Worm (Caenorhabditis elegans) whole organism, L4 larva: ENCODE results near the gene cyy-1.

Source experiments
- F26F4.8 ChIP-seq: fragments of 200-800 bp; sonication (Bioruptor generic); conservative IDR thresholded peaks from 2 replicates; pipeline ENCODE4 v1.3.6; 2022; ENCODE audit warnings: missing genetic modification characterization, missing compliant biosample characterization
- F37D6.2 ChIP-seq: sonication (generic microtip); optimal IDR thresholded peaks from 2 replicates; lab custom pipeline; 2016; ENCODE audit warnings: mild to moderate bottlenecking, missing genetic modification characterization, missing compliant biosample characterization
- F49E8.2 ChIP-seq: sonication (generic microtip); optimal IDR thresholded peaks from 2 replicates; lab custom pipeline; 2016; ENCODE audit warnings: missing compliant biosample characterization, mild to moderate bottlenecking, missing genetic modification characterization, borderline replicate concordance
- R02D3.7 ChIP-seq: fragments of 150-350 bp; sonication (generic microtip); optimal IDR thresholded peaks from 3 replicates; lab custom pipeline; 2014; ENCODE audit warnings: missing biosample characterization, missing genetic modification characterization
- T20F7.1 ChIP-seq: fragments of 200-800 bp; sonication (Bioruptor generic); optimal IDR thresholded peaks from 2 replicates; lab custom pipeline; 2018; ENCODE audit warnings: mild to moderate bottlenecking, missing genetic modification characterization, missing compliant biosample characterization
- Y105C5A.15 ChIP-seq: fragments of 200-800 bp; sonication (Bioruptor generic); IDR thresholded peaks from 2 replicates; pipeline ENCODE4 v1.3.6; 2022; ENCODE audit warnings: missing genetic modification characterization, missing compliant biosample characterization
- ZK337.2 ChIP-seq: fragments of 200-800 bp; sonication (Bioruptor generic); IDR thresholded peaks from 2 replicates; pipeline ENCODE4 v1.3.6; 2022; ENCODE audit warnings: missing genetic modification reagents, missing genetic modification characterization, missing compliant biosample characterization
- ZK546.5 ChIP-seq, 2 experiments: sonication (generic microtip); optimal IDR thresholded peaks; 2 replicates each; lab custom pipeline; 2017; ENCODE audit warnings: missing biosample characterization in 2 of 2, missing genetic modification characterization in 2 of 2
- arid-1 ChIP-seq: fragments of 200-800 bp; sonication (Bioruptor generic); conservative IDR thresholded peaks from 2 replicates; pipeline ENCODE4 v1.3.6; 2022; ENCODE audit warnings: missing genetic modification reagents, missing genetic modification characterization, missing compliant biosample characterization
- ceh-44 ChIP-seq: fragments of 200-800 bp; sonication (Bioruptor generic); IDR thresholded peaks from 2 replicates; pipeline ENCODE4 v1.3.6; 2022; ENCODE audit warnings: missing genetic modification reagents, missing genetic modification characterization, missing compliant biosample characterization
- cey-2 ChIP-seq: sonication (generic microtip); optimal IDR thresholded peaks from 3 replicates; lab custom pipeline; 2017; ENCODE audit warnings: missing genetic modification characterization, mild to moderate bottlenecking, missing compliant biosample characterization, antibody characterized with exemption, borderline replicate concordance; ENCODE audit not compliant: insufficient read depth
- ctbp-1 ChIP-seq: fragments of 200-800 bp; sonication (Bioruptor generic); IDR thresholded peaks from 2 replicates; pipeline ENCODE4 v1.3.6; 2022; ENCODE audit warnings: missing genetic modification reagents, missing genetic modification characterization, missing compliant biosample characterization
- daf-19 ChIP-seq: fragments of 200-800 bp; sonication (Bioruptor generic); conservative IDR thresholded peaks from 2 replicates; pipeline ENCODE4 v1.3.6; 2022; ENCODE audit warnings: missing genetic modification characterization, missing compliant biosample characterization
- daf-8 ChIP-seq: fragments of 200-800 bp; sonication (Bioruptor generic); IDR thresholded peaks from 2 replicates; pipeline ENCODE4 v1.3.6; 2022; ENCODE audit warnings: missing genetic modification characterization, missing compliant biosample characterization
- dmd-6 ChIP-seq: fragments of 200-800 bp; sonication (Bioruptor generic); IDR thresholded peaks from 2 replicates; pipeline ENCODE4 v1.3.6; 2022; ENCODE audit warnings: missing genetic modification reagents, missing genetic modification characterization, missing compliant biosample characterization
- dmd-8 ChIP-seq: fragments of 200-800 bp; sonication (Bioruptor generic); IDR thresholded peaks from 2 replicates; pipeline ENCODE4 v1.3.6; 2022; ENCODE audit warnings: missing genetic modification characterization, missing compliant biosample characterization
- egl-27 ChIP-seq: sonication (generic microtip); optimal IDR thresholded peaks from 3 replicates; lab custom pipeline; 2017; ENCODE audit warnings: missing biosample characterization, missing genetic modification reagents, missing genetic modification characterization
- egl-43 ChIP-seq: fragments of 200-800 bp; sonication (Bioruptor generic); IDR thresholded peaks from 2 replicates; pipeline ENCODE4 v1.3.6; 2022; ENCODE audit warnings: missing genetic modification reagents, missing genetic modification characterization, missing compliant biosample characterization
- hif-1 ChIP-seq, 2 experiments: sonication (generic microtip); optimal IDR thresholded peaks; 2 replicates each; lab custom pipeline; 2016 to 2017; ENCODE audit warnings: missing compliant biosample characterization in 2 of 2, missing genetic modification characterization in 2 of 2, missing genetic modification reagents in 2 of 2, missing genotype in 2 of 2, mild to moderate bottlenecking in 1 of 2
- jun-1 ChIP-seq: fragments of 150-350 bp; optimal IDR thresholded peaks from 2 replicates; lab custom pipeline; 2014; ENCODE audit warnings: missing biosample characterization, missing genetic modification reagents, missing genetic modification characterization
- lim-7 ChIP-seq: fragments of 200-800 bp; sonication (Bioruptor generic); IDR thresholded peaks from 2 replicates; pipeline ENCODE4 v1.3.6; 2022; ENCODE audit warnings: missing genetic modification characterization, missing compliant biosample characterization
- lin-1 ChIP-seq: fragments of 200-800 bp; sonication (Bioruptor generic); IDR thresholded peaks from 2 replicates; pipeline ENCODE4 v1.3.6; 2022; ENCODE audit warnings: missing genetic modification reagents, missing genetic modification characterization, missing compliant biosample characterization
- lin-13 ChIP-seq: fragments of 150-350 bp; optimal IDR thresholded peaks from 2 replicates; lab custom pipeline; 2014; ENCODE audit warnings: missing biosample characterization, missing genetic modification reagents, missing genetic modification characterization
- lin-29 ChIP-seq: fragments of 200-800 bp; sonication (Bioruptor generic); IDR thresholded peaks from 2 replicates; pipeline ENCODE4 v1.3.6; 2022; ENCODE audit warnings: missing genetic modification reagents, missing genetic modification characterization, missing compliant biosample characterization
- lin-38 ChIP-seq: fragments of 200-800 bp; sonication (Bioruptor generic); IDR thresholded peaks from 2 replicates; pipeline ENCODE4 v1.3.6; 2022; ENCODE audit warnings: missing genetic modification reagents, missing genetic modification characterization, missing compliant biosample characterization
- lsy-2 ChIP-seq, 2 experiments: fragments of 150-350 bp in 1 of 2; sonication (generic microtip) in 1 of 2; optimal IDR thresholded peaks; 2 replicates each; lab custom pipeline; 2014 to 2017; ENCODE audit warnings: missing biosample characterization in 2 of 2, missing genetic modification characterization in 2 of 2
- madf-9 ChIP-seq: fragments of 200-800 bp; sonication (Bioruptor generic); conservative IDR thresholded peaks from 2 replicates; pipeline ENCODE4 v1.3.6; 2022; ENCODE audit warnings: missing genetic modification reagents, missing genetic modification characterization, missing compliant biosample characterization
- mdl-1 ChIP-seq, 2 experiments: fragments of 150-350 bp in 1 of 2; sonication (generic microtip) in 1 of 2; optimal IDR thresholded peaks; 2 replicates each; lab custom pipeline; 2014 to 2017; ENCODE audit warnings: missing biosample characterization in 2 of 2, missing genetic modification characterization in 2 of 2
- mes-2 ChIP-seq: sonication (generic microtip); optimal IDR thresholded peaks from 2 replicates; lab custom pipeline; 2016; ENCODE audit warnings: missing genotype, mild to moderate bottlenecking, missing genetic modification characterization, missing compliant biosample characterization; ENCODE audit not compliant: poor library complexity, severe bottlenecking
- mxl-3 ChIP-seq: fragments of 200-800 bp; sonication (Bioruptor generic); optimal IDR thresholded peaks from 2 replicates; lab custom pipeline; 2018; ENCODE audit warnings: mild to moderate bottlenecking, missing genetic modification characterization, missing compliant biosample characterization
- nhr-102 ChIP-seq: sonication (generic microtip); optimal IDR thresholded peaks from 2 replicates; lab custom pipeline; 2016; ENCODE audit warnings: mild to moderate bottlenecking, missing genetic modification characterization, moderate library complexity, missing compliant biosample characterization
- nhr-11 ChIP-seq: fragments of 150-350 bp; optimal IDR thresholded peaks from 2 replicates; lab custom pipeline; 2014; ENCODE audit warnings: missing biosample characterization, missing genetic modification characterization
- nhr-25 ChIP-seq: sonication (generic microtip); optimal IDR thresholded peaks from 2 replicates; lab custom pipeline; 2017; ENCODE audit warnings: missing genetic modification characterization, mild to moderate bottlenecking, missing compliant biosample characterization, antibody characterized with exemption, moderate library complexity, borderline replicate concordance; ENCODE audit not compliant: insufficient read depth
- nhr-41 ChIP-seq: fragments of 200-800 bp; sonication (Bioruptor generic); IDR thresholded peaks from 2 replicates; pipeline ENCODE4 v1.3.6; 2022; ENCODE audit warnings: missing genetic modification reagents, missing genetic modification characterization, missing compliant biosample characterization
- nhr-42 ChIP-seq: fragments of 200-800 bp; sonication (Bioruptor generic); IDR thresholded peaks from 2 replicates; pipeline ENCODE4 v1.3.6; 2022; ENCODE audit warnings: missing genetic modification characterization, missing compliant biosample characterization
- nhr-48 ChIP-seq: sonication (generic microtip); optimal IDR thresholded peaks from 2 replicates; lab custom pipeline; 2016; ENCODE audit warnings: mild to moderate bottlenecking, missing genetic modification characterization, missing compliant biosample characterization
- nhr-6 ChIP-seq: fragments of 150-350 bp; optimal IDR thresholded peaks from 2 replicates; lab custom pipeline; 2014; ENCODE audit warnings: missing biosample characterization, missing genetic modification characterization
- nhr-76 ChIP-seq: fragments of 150-350 bp; optimal IDR thresholded peaks from 2 replicates; lab custom pipeline; 2014; ENCODE audit warnings: missing biosample characterization, missing genetic modification characterization
- nhr-77 ChIP-seq: fragments of 150-350 bp; optimal IDR thresholded peaks from 2 replicates; lab custom pipeline; 2014; ENCODE audit warnings: missing biosample characterization, missing genetic modification characterization
- pha-4 ChIP-seq, 2 experiments: fragments of 150-350 bp in 1 of 2; fragments of 200-800 bp in 1 of 2; sonication (Bioruptor generic) in 1 of 2; IDR thresholded peaks in 1 of 2; optimal IDR thresholded peaks in 1 of 2; 2 replicates each; pipeline versions ENCODE4 v1.3.6 to Lab custom; 2014 to 2022; ENCODE audit warnings: missing genetic modification characterization in 2 of 2, missing genetic modification reagents in 2 of 2, missing biosample characterization in 1 of 2, missing compliant biosample characterization in 1 of 2
- pqm-1 ChIP-seq: sonication (generic microtip); optimal IDR thresholded peaks from 2 replicates; lab custom pipeline; 2017; ENCODE audit warnings: missing biosample characterization, missing genetic modification characterization
- spr-3 ChIP-seq: fragments of 200-800 bp; sonication (Bioruptor generic); optimal IDR thresholded peaks from 2 replicates; lab custom pipeline; 2018; ENCODE audit warnings: mild to moderate bottlenecking, missing genetic modification characterization, missing compliant biosample characterization
- tag-97 ChIP-seq: fragments of 200-800 bp; sonication (Bioruptor generic); IDR thresholded peaks from 2 replicates; pipeline ENCODE4 v1.3.6; 2022; ENCODE audit warnings: missing genetic modification characterization, missing compliant biosample characterization
- tra-1 ChIP-seq: fragments of 200-800 bp; sonication (Bioruptor generic); IDR thresholded peaks from 2 replicates; pipeline ENCODE4 v1.3.6; 2022; ENCODE audit warnings: missing genetic modification reagents, missing genetic modification characterization, missing compliant biosample characterization
- unc-39 ChIP-seq: sonication (generic microtip); optimal IDR thresholded peaks from 2 replicates; lab custom pipeline; 2017; ENCODE audit warnings: missing biosample characterization, missing genetic modification characterization

The cyy-1 gene

ce11 chrIII:8356407-8356881 is 49.2 kb upstream of the cyy-1 start (continued):
- TF ChIP-seq nhr-102 (tag; lab: Kevin White, UChicago) (peak; percentile 40), pqm-1 (tag; lab: Kevin White, UChicago) (peak; percentile 3), dmd-6 (GFP tag; lab: Robert Waterston, UW) (peak; percentile 53; the same call in 1 of the 2 replicates), mes-2 (tag; lab: Kevin White, UChicago) (peak; percentile 1), lin-38 (GFP tag; lab: Robert Waterston, UW) (peak; percentile 68), lsy-2 (tag; optimal IDR thresholded peaks at IDR 0.05; lab: Kevin White, UChicago) (peak; percentile 77 to 91), lin-13 (GFP tag; lab: Kevin White, UChicago) (peak; percentile 79), arid-1 (GFP tag; lab: Robert Waterston, UW) (peak; percentile 27; the same call in 1 of the 2 replicates), lin-1 (GFP tag; lab: Robert Waterston, UW) (no peak), tra-1 (GFP tag; lab: Robert Waterston, UW) (0 out of 2 replicates have a peak, but pooled peaks have one; percentile 17), T20F7.1 (GFP tag; lab: Kevin White, UChicago) (peak; percentile 72), nhr-6 (tag; lab: Kevin White, UChicago) (peak; percentile 64), nhr-48 (tag; lab: Kevin White, UChicago) (peak; percentile 62), mdl-1 (tag; optimal IDR thresholded peaks at IDR 0.05; lab: Kevin White, UChicago) (peak in 1 of 2 experiments; percentile 58), daf-8 (GFP tag; lab: Robert Waterston, UW) (no peak), mxl-3 (GFP tag; lab: Kevin White, UChicago) (peak; percentile 71), nhr-77 (tag; lab: Kevin White, UChicago) (peak; percentile 58), jun-1 (no peak)

- TF ChIP-seq cey-2 (tag; lab: Kevin White, UChicago) (no peak), lin-1 (GFP tag; lab: Robert Waterston, UW) (0 out of 2 replicates have a peak, but pooled peaks have one; percentile 27), nhr-42 (GFP tag; lab: Robert Waterston, UW) (no peak), nhr-76 (tag; lab: Kevin White, UChicago) (no peak), ZK337.2 (GFP tag; lab: Robert Waterston, UW) (no peak), nhr-11 (tag; lab: Kevin White, UChicago) (peak; percentile 89), pha-4 (GFP tag; IDR thresholded peaks at IDR 0.05; lab: Robert Waterston, UW) (no peak), pha-4 (tag; optimal IDR thresholded peaks at IDR 0.05; lab: Kevin White, UChicago) (peak; percentile 83), spr-3 (no peak), ceh-44 (GFP tag; lab: Robert Waterston, UW) (no peak), daf-8 (GFP tag; lab: Robert Waterston, UW) (no peak), egl-27 (tag; lab: Kevin White, UChicago) (no peak), lsy-2 (tag; optimal IDR thresholded peaks at IDR 0.05; lab: Kevin White, UChicago) (peak; percentile 97 to 99), unc-39 (tag; lab: Kevin White, UChicago) (no peak), egl-43 (GFP tag; lab: Robert Waterston, UW) (no peak), mes-2 (tag; lab: Kevin White, UChicago) (peak; percentile 89), Y105C5A.15 (GFP tag; lab: Robert Waterston, UW) (no peak), mxl-3 (GFP tag; lab: Kevin White, UChicago) (peak; percentile 25), ctbp-1 (no peak), lin-29 (GFP tag; lab: Robert Waterston, UW) (no peak), F37D6.2 (tag; lab: Kevin White, UChicago) (peak; percentile 39), dmd-6 (GFP tag; lab: Robert Waterston, UW) (peak; percentile 40), hif-1 (tag; optimal IDR thresholded peaks at IDR 0.05; lab: Kevin White, UChicago) (peak in 1 of 2 experiments; percentile 54), lin-13 (GFP tag; lab: Kevin White, UChicago) (peak; percentile 88), dmd-8 (no peak), lim-7 (no peak), T20F7.1 (GFP tag; lab: Kevin White, UChicago) (peak; percentile 73), ZK546.5 (tag; optimal IDR thresholded peaks at IDR 0.05; lab: Kevin White, UChicago) (peak in 1 of 2 experiments; percentile 19), madf-9 (GFP tag; lab: Robert Waterston, UW) (no peak), nhr-41 (GFP tag; lab: Robert Waterston, UW) (no peak), daf-19 (no peak), tag-97 (GFP tag; lab: Robert Waterston, UW) (no peak), arid-1 (GFP tag; lab: Robert Waterston, UW) (peak; percentile 67; the same call in 1 of the 2 replicates), F26F4.8 (GFP tag; lab: Robert Waterston, UW) (no peak), F49E8.2 (tag; lab: Kevin White, UChicago) (no peak), R02D3.7 (tag; lab: Kevin White, UChicago) (peak; percentile 97), nhr-25 (peak; percentile 76), nhr-48 (tag; lab: Kevin White, UChicago) (no peak)
Measured at ce11 chrIII:8358213-8358672, 47.4 kb upstream of the cyy-1 start, which contains the start of the genes R05D3.8 and rfp-1. Gene R05D3.8 (minus strand): TSS chrIII:8358327. Gene rfp-1 (plus strand): TSS chrIII:8358622.
